Worm (Caenorhabditis elegans) whole organism, late embryonic: ENCODE data around the gene math-34.

Source experiments
- ceh-2 ChIP-seq: sonication (generic microtip); optimal IDR thresholded peaks from 2 replicates; lab custom pipeline; 2016; ENCODE audit warnings: missing genotype, missing genetic modification characterization, missing compliant biosample characterization
- ceh-9 ChIP-seq: sonication (generic microtip); optimal IDR thresholded peaks from 2 replicates; lab custom pipeline; 2016; ENCODE audit warnings: mild to moderate bottlenecking, missing genetic modification characterization, inconsistent platforms, missing compliant biosample characterization
- nhr-232 ChIP-seq: sonication (generic microtip); optimal IDR thresholded peaks from 2 replicates; lab custom pipeline; 2016; ENCODE audit warnings: missing genetic modification characterization, missing compliant biosample characterization

DNA sequence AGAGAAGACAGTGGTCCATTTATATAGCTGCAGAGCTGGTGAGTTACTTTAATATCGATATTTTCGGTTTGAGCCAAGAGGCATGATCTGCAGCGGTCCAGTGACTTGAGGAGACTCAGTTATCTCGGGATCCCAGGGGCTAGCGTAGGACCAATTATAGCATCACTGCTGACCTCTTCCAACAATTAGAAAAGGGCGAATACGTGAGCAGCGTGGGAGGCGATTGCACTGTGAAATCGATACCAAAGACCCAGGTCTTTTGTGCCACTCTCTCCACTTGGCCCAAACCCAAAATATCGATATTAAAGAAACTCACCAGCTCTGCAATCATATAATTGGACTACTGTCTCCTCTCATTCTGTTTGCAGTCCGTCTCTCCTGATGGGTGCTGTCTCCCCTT lies 21.1 kb downstream of the math-34 start, which contains the start of gene fbxb-40:
- TF ChIP-seq nhr-232 (tag; lab: Kevin White, UChicago) (no peak), ceh-2 (tag; lab: Kevin White, UChicago) (no peak), ceh-9 (tag; lab: Kevin White, UChicago) (no peak)
